Fruit fly (Drosophila melanogaster): ENCODE results near the gene PhKgamma.

Gene PhKgamma

dm6 chrX:11659080-11659479, 35.9 kb upstream of the PhKgamma start:
- peak; percentile 42 for TF ChIP-seq CG7045 (GFP tag; optimal IDR thresholded peaks at IDR 0.05)
- TF ChIP-seq Hr96 (GFP tag; optimal IDR thresholded peaks at IDR 0.05) = no peak
- TF ChIP-seq CG14711 (tag; optimal IDR thresholded peaks at IDR 0.05) = peak; percentile 47
- peak; percentile 11 for TF ChIP-seq CG5204 (GFP tag; optimal IDR thresholded peaks at IDR 0.05)
- TF ChIP-seq pad (GFP tag; optimal IDR thresholded peaks at IDR 0.05) = peak; percentile 28
- TF ChIP-seq kay (GFP tag; ENCODE audit: borderline replicate concordance) = no peak
- peak; percentile 61 for TF ChIP-seq CG7101 (tag; optimal IDR thresholded peaks at IDR 0.05)
- peak; percentile 83 for TF ChIP-seq bab1 (GFP tag; optimal IDR thresholded peaks at IDR 0.05)
- peak; percentile 20 for TF ChIP-seq CG33017 (tag; optimal IDR thresholded peaks at IDR 0.05)
- peak; percentile 37 for TF ChIP-seq tj (GFP tag; optimal IDR thresholded peaks at IDR 0.05)
- no peak for TF ChIP-seq Crg-1 (GFP tag; optimal IDR thresholded peaks at IDR 0.05)
- no peak for TF ChIP-seq ovo (GFP tag; optimal IDR thresholded peaks at IDR 0.05)
- TF ChIP-seq CG12768 (GFP tag; optimal IDR thresholded peaks at IDR 0.05) = peak; percentile 33
- no peak for TF ChIP-seq cic (GFP tag; optimal IDR thresholded peaks at IDR 0.05)
- peak; percentile 26 for TF ChIP-seq CG11617 (GFP tag; optimal IDR thresholded peaks at IDR 0.05)
- TF ChIP-seq Clk (GFP tag; optimal IDR thresholded peaks at IDR 0.05) = no peak
- TF ChIP-seq Mnt (GFP tag; optimal IDR thresholded peaks at IDR 0.05) = no peak
- TF ChIP-seq toe (GFP tag; optimal IDR thresholded peaks at IDR 0.05) = peak; percentile 27
- TF ChIP-seq CG1620 (GFP tag; optimal IDR thresholded peaks at IDR 0.05) = no peak
- no peak for TF ChIP-seq cnc (optimal IDR thresholded peaks at IDR 0.05)

dm6 chrX:11659634-11660033, 35.3 kb upstream of the PhKgamma start:
- TF ChIP-seq pad (GFP tag; optimal IDR thresholded peaks at IDR 0.05) (no peak), cic (GFP tag; optimal IDR thresholded peaks at IDR 0.05) (no peak), tj (GFP tag; optimal IDR thresholded peaks at IDR 0.05) (no peak), CG5204 (GFP tag; optimal IDR thresholded peaks at IDR 0.05) (no peak), toe (GFP tag; optimal IDR thresholded peaks at IDR 0.05) (no peak), CG7101 (tag; optimal IDR thresholded peaks at IDR 0.05) (no peak), Hr96 (GFP tag; optimal IDR thresholded peaks at IDR 0.05) (no peak), CG12768 (GFP tag; optimal IDR thresholded peaks at IDR 0.05) (no peak), kay (GFP tag; ENCODE audit: borderline replicate concordance) (no peak), CG33017 (tag; optimal IDR thresholded peaks at IDR 0.05) (no peak), CG1620 (GFP tag; optimal IDR thresholded peaks at IDR 0.05) (no peak), bab1 (GFP tag; optimal IDR thresholded peaks at IDR 0.05) (no peak), CG14711 (tag; optimal IDR thresholded peaks at IDR 0.05) (no peak), cnc (optimal IDR thresholded peaks at IDR 0.05) (no peak), Crg-1 (GFP tag; optimal IDR thresholded peaks at IDR 0.05) (no peak), CG11617 (GFP tag; optimal IDR thresholded peaks at IDR 0.05) (no peak), Mnt (GFP tag; optimal IDR thresholded peaks at IDR 0.05) (no peak), CG7045 (GFP tag; optimal IDR thresholded peaks at IDR 0.05) (no peak)

dm6 chrX:11660476-11660875, 34.5 kb upstream of the PhKgamma start:
- TF ChIP-seq CG7101 (tag; optimal IDR thresholded peaks at IDR 0.05) (peak; percentile 43), CG7045 (GFP tag; optimal IDR thresholded peaks at IDR 0.05) (no peak)

- TF ChIP-seq CG14711 (tag; optimal IDR thresholded peaks at IDR 0.05) (no peak), tj (GFP tag; optimal IDR thresholded peaks at IDR 0.05) (no peak), Clk (GFP tag; optimal IDR thresholded peaks at IDR 0.05) (no peak), Mnt (GFP tag; optimal IDR thresholded peaks at IDR 0.05) (no peak), CG5204 (GFP tag; optimal IDR thresholded peaks at IDR 0.05) (no peak), Hr96 (GFP tag; optimal IDR thresholded peaks at IDR 0.05) (no peak), bab1 (GFP tag; optimal IDR thresholded peaks at IDR 0.05) (no peak), ovo (GFP tag; optimal IDR thresholded peaks at IDR 0.05) (no peak), CG11617 (GFP tag; optimal IDR thresholded peaks at IDR 0.05) (no peak), kay (GFP tag; ENCODE audit: borderline replicate concordance) (no peak), CG33017 (tag; optimal IDR thresholded peaks at IDR 0.05) (no peak), pad (GFP tag; optimal IDR thresholded peaks at IDR 0.05) (no peak), cnc (optimal IDR thresholded peaks at IDR 0.05) (no peak), toe (GFP tag; optimal IDR thresholded peaks at IDR 0.05) (no peak), CG7045 (GFP tag; optimal IDR thresholded peaks at IDR 0.05) (no peak)
These were observed 30.9 kb upstream of the PhKgamma start for dm6 chrX:11664058-11664457.

dm6 chrX:11678539-11679040, 16.3 kb upstream of the PhKgamma start, which contains the start of the genes Vlet and bif:
Gene Vlet, minus strand, starts transcription at chrX:11678589.
Gene bif, plus strand, starts transcription at chrX:11678970.
- TF ChIP-seq CG7101 (tag; optimal IDR thresholded peaks at IDR 0.05) (peak; percentile 69), CG7045 (GFP tag; optimal IDR thresholded peaks at IDR 0.05) (peak; percentile 40), cnc (optimal IDR thresholded peaks at IDR 0.05) (no peak), CG1620 (GFP tag; optimal IDR thresholded peaks at IDR 0.05) (peak; percentile 73), CG14711 (tag; optimal IDR thresholded peaks at IDR 0.05) (peak; percentile 75), CG12768 (GFP tag; optimal IDR thresholded peaks at IDR 0.05) (no peak), ovo (GFP tag; optimal IDR thresholded peaks at IDR 0.05) (peak; percentile 0), tj (GFP tag; optimal IDR thresholded peaks at IDR 0.05) (peak; percentile 12), CG33017 (tag; optimal IDR thresholded peaks at IDR 0.05) (no peak), Mnt (GFP tag; optimal IDR thresholded peaks at IDR 0.05) (peak; percentile 48), toe (GFP tag; optimal IDR thresholded peaks at IDR 0.05) (peak; percentile 52), bab1 (GFP tag; optimal IDR thresholded peaks at IDR 0.05) (peak; percentile 62), CG11617 (GFP tag; optimal IDR thresholded peaks at IDR 0.05) (peak; percentile 82), pad (GFP tag; optimal IDR thresholded peaks at IDR 0.05) (no peak), cic (GFP tag; optimal IDR thresholded peaks at IDR 0.05) (no peak), Clk (GFP tag; optimal IDR thresholded peaks at IDR 0.05) (no peak), Hr96 (GFP tag; optimal IDR thresholded peaks at IDR 0.05) (peak; percentile 55), CG5204 (GFP tag; optimal IDR thresholded peaks at IDR 0.05) (peak; percentile 37), kay (GFP tag; ENCODE audit: borderline replicate concordance) (peak; percentile 77), Crg-1 (GFP tag; optimal IDR thresholded peaks at IDR 0.05) (peak; percentile 56)

- TF ChIP-seq tj (GFP tag; optimal IDR thresholded peaks at IDR 0.05) (peak; percentile 98), CG1620 (GFP tag; optimal IDR thresholded peaks at IDR 0.05) (no peak), toe (GFP tag; optimal IDR thresholded peaks at IDR 0.05) (no peak), Crg-1 (GFP tag; optimal IDR thresholded peaks at IDR 0.05) (peak; percentile 1), bab1 (GFP tag; optimal IDR thresholded peaks at IDR 0.05) (no peak), kay (GFP tag; ENCODE audit: borderline replicate concordance) (no peak), CG7101 (tag; optimal IDR thresholded peaks at IDR 0.05) (no peak), Mnt (GFP tag; optimal IDR thresholded peaks at IDR 0.05) (peak; percentile 15), Hr96 (GFP tag; optimal IDR thresholded peaks at IDR 0.05) (no peak), cic (GFP tag; optimal IDR thresholded peaks at IDR 0.05) (peak; percentile 15), cnc (optimal IDR thresholded peaks at IDR 0.05) (no peak), Clk (GFP tag; optimal IDR thresholded peaks at IDR 0.05) (no peak), CG12768 (GFP tag; optimal IDR thresholded peaks at IDR 0.05) (no peak), CG33017 (tag; optimal IDR thresholded peaks at IDR 0.05) (no peak), pad (GFP tag; optimal IDR thresholded peaks at IDR 0.05) (peak; percentile 95), CG5204 (GFP tag; optimal IDR thresholded peaks at IDR 0.05) (no peak), CG11617 (GFP tag; optimal IDR thresholded peaks at IDR 0.05) (no peak), CG14711 (tag; optimal IDR thresholded peaks at IDR 0.05) (no peak)
These were observed 15.5 kb upstream of the PhKgamma start for dm6 chrX:11679461-11679860.

All from whole organism, adult.